Worm (Caenorhabditis elegans) whole organism, mixed stage, embryonic: ENCODE results near the gene C17A2.4.

Experiments used
- blmp-1 ChIP-seq: fragments of 150-350 bp; optimal IDR thresholded peaks from 2 replicates; lab custom pipeline; 2014; ENCODE audit warnings: missing biosample characterization, missing genetic modification characterization
- elt-1 ChIP-seq: sonication (generic microtip); optimal IDR thresholded peaks from 2 replicates; lab custom pipeline; 2017; ENCODE audit warnings: missing genetic modification characterization, mild to moderate bottlenecking, missing compliant biosample characterization, antibody characterized with exemption, moderate library complexity, borderline replicate concordance; ENCODE audit not compliant: insufficient read depth
- elt-3 ChIP-seq: fragments of 150-350 bp; optimal IDR thresholded peaks from 2 replicates; lab custom pipeline; 2014; ENCODE audit warnings: missing biosample characterization, missing genetic modification characterization
- mep-1 ChIP-seq: fragments of 150-350 bp; optimal IDR thresholded peaks from 2 replicates; lab custom pipeline; 2017; ENCODE audit warnings: missing biosample characterization, missing genetic modification reagents, missing genetic modification characterization, inconsistent platforms
- pha-4 ChIP-seq: fragments of 150-350 bp; optimal IDR thresholded peaks from 2 replicates; lab custom pipeline; 2018; ENCODE audit warnings: missing biosample characterization, missing genetic modification reagents, missing genetic modification characterization
- snpc-4 ChIP-seq: fragments of 150-350 bp; optimal IDR thresholded peaks from 2 replicates; lab custom pipeline; 2014; ENCODE audit warnings: missing biosample characterization, missing genetic modification characterization
- unc-62 ChIP-seq: fragments of 150-350 bp; optimal IDR thresholded peaks from 2 replicates; lab custom pipeline; 2014; ENCODE audit warnings: missing biosample characterization, missing genetic modification reagents, missing genetic modification characterization
- ztf-11 ChIP-seq: fragments of 150-350 bp; optimal IDR thresholded peaks from 2 replicates; lab custom pipeline; 2014; ENCODE audit warnings: missing biosample characterization, missing genetic modification characterization

DNA sequence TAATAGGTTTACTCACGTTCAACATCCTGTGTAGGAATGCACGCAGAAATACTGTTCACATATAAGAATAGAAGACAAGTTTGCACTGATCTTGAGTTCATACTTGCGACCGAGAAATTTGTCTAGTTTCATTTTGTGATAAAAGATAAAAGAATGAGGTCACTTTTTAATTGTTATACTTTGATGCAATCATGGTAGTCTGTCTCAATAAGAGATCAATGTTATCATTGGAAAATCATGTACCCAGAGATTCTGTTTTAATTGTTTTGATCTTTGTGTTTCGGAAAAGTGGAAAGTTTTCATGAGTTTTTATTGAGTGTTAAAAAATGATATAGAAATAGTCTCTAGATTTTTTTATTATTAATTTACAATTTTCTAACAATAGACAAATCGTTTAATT is 7.3 kb upstream of the C17A2.4 start, which contains the start of gene F54D10.9:
- TF ChIP-seq snpc-4 (tag; lab: Kevin White, UChicago) (no peak), blmp-1 (no peak), mep-1 (tag; lab: Kevin White, UChicago) (no peak), elt-1 (tag; lab: Kevin White, UChicago) (no peak), unc-62 (GFP tag; lab: Kevin White, UChicago) (no peak), pha-4 (tag; lab: Kevin White, UChicago) (no peak), elt-3 (tag; lab: Kevin White, UChicago) (no peak), ztf-11 (tag; lab: Kevin White, UChicago) (no peak)
